Fruit fly (Drosophila melanogaster) whole organism, embryonic: ENCODE measurements around the gene CG4645.

Experiments
- Abd-B ChIP-seq: fragments of 200-800 bp; sonication (Bioruptor generic); optimal IDR thresholded peaks from 2 replicates; lab custom pipeline; 2018; ENCODE audit warnings: missing biosample characterization, mild to moderate bottlenecking, missing genetic modification characterization, moderate library complexity
- Asciz ChIP-seq: fragments of 200-800 bp; sonication (Bioruptor generic); optimal IDR thresholded peaks from 2 replicates; lab custom pipeline; 2017; ENCODE audit warnings: missing biosample characterization, mild to moderate bottlenecking, missing genetic modification characterization, missing genetic modification reagents
- B-H1 ChIP-seq: fragments of 200-800 bp; sonication (Bioruptor generic); IDR thresholded peaks from 3 replicates; pipeline ENCODE4 v1.3.6; 2022; ENCODE audit warnings: missing biosample characterization, missing genetic modification characterization
- Blimp-1 ChIP-seq: fragments of 200-800 bp; sonication (Bioruptor generic); optimal IDR thresholded peaks from 3 replicates; lab custom pipeline; 2018; ENCODE audit warnings: missing biosample characterization, missing genetic modification characterization, mild to moderate bottlenecking, moderate library complexity, missing genetic modification reagents
- CG10209 ChIP-seq: fragments of 200-800 bp; sonication (Bioruptor generic); optimal IDR thresholded peaks from 3 replicates; lab custom pipeline; 2017; ENCODE audit warnings: missing biosample characterization, mild to moderate bottlenecking, missing genetic modification characterization, missing genetic modification reagents
- CG10979 ChIP-seq: fragments of 200-800 bp; sonication (Bioruptor generic); optimal IDR thresholded peaks from 2 replicates; lab custom pipeline; 2018; ENCODE audit warnings: missing biosample characterization, mild to moderate bottlenecking, missing genetic modification characterization, moderate library complexity
- CG12659 ChIP-seq: fragments of 200-800 bp; sonication (Bioruptor generic); optimal IDR thresholded peaks from 3 replicates; lab custom pipeline; 2017; ENCODE audit warnings: mild to moderate bottlenecking, missing biosample characterization, missing genetic modification reagents, missing genetic modification characterization
- CG14441 ChIP-seq: fragments of 200-800 bp; sonication (Bioruptor generic); IDR thresholded peaks from 2 replicates; pipeline ENCODE4 v1.3.6; 2022; ENCODE audit warnings: missing biosample characterization, missing genetic modification characterization
- CG15514 ChIP-seq: fragments of 200-800 bp; sonication (Bioruptor generic); optimal IDR thresholded peaks from 3 replicates; lab custom pipeline; 2017; ENCODE audit warnings: missing biosample characterization, missing genetic modification characterization, mild to moderate bottlenecking, moderate library complexity, missing genetic modification reagents
- CG15696 ChIP-seq: fragments of 200-800 bp; sonication (Bioruptor generic); optimal IDR thresholded peaks from 2 replicates; lab custom pipeline; 2019; ENCODE audit warnings: missing biosample characterization, mild to moderate bottlenecking, missing genetic modification characterization, moderate library complexity
- CG17361 ChIP-seq: fragments of 200-800 bp; sonication (Bioruptor generic); IDR thresholded peaks from 3 replicates; pipeline ENCODE4 v1.3.6; 2022; ENCODE audit warnings: missing biosample characterization, missing genetic modification characterization
- CG1832 ChIP-seq: fragments of 200-800 bp; sonication (Bioruptor generic); optimal IDR thresholded peaks from 2 replicates; lab custom pipeline; 2017; ENCODE audit warnings: missing biosample characterization, mild to moderate bottlenecking, missing genetic modification characterization, inconsistent platforms
- CG2678 ChIP-seq: fragments of 200-800 bp; sonication (Bioruptor generic); optimal IDR thresholded peaks from 3 replicates; lab custom pipeline; 2019; ENCODE audit warnings: missing biosample characterization, mild to moderate bottlenecking, missing genetic modification characterization, moderate library complexity
- CG2889 ChIP-seq: fragments of 200-800 bp; sonication (Bioruptor generic); IDR thresholded peaks from 3 replicates; pipeline ENCODE4 v1.3.6; 2022; ENCODE audit warnings: missing biosample characterization, missing genetic modification characterization
- CG30403 ChIP-seq: fragments of 200-800 bp; sonication (Bioruptor generic); optimal IDR thresholded peaks from 3 replicates; lab custom pipeline; 2016; ENCODE audit warnings: missing biosample characterization, missing genetic modification characterization
- CG32532 ChIP-seq: fragments of 200-800 bp; sonication (Bioruptor generic); IDR thresholded peaks from 2 replicates; pipeline ENCODE4 v1.3.6; 2022; ENCODE audit warnings: missing biosample characterization, missing genetic modification characterization
- CG43689 ChIP-seq: fragments of 200-800 bp; sonication (Bioruptor generic); IDR thresholded peaks from 2 replicates; pipeline ENCODE4 v1.3.6; 2022; ENCODE audit warnings: missing biosample characterization, missing genetic modification characterization
- CG4424 ChIP-seq: fragments of 200-800 bp; sonication (Bioruptor generic); optimal IDR thresholded peaks from 3 replicates; lab custom pipeline; 2016; ENCODE audit warnings: missing biosample characterization, missing genetic modification characterization
- CG7556 ChIP-seq: fragments of 200-800 bp; sonication (Bioruptor generic); optimal IDR thresholded peaks from 2 replicates; lab custom pipeline; 2017; ENCODE audit warnings: missing biosample characterization, mild to moderate bottlenecking, missing genetic modification characterization
- CG7839 ChIP-seq: fragments of 200-800 bp; sonication (Bioruptor generic); optimal IDR thresholded peaks from 3 replicates; lab custom pipeline; 2018; ENCODE audit warnings: missing biosample characterization, mild to moderate bottlenecking, missing genetic modification characterization, moderate library complexity
- CG8944 ChIP-seq: fragments of 200-800 bp; sonication (Bioruptor generic); optimal IDR thresholded peaks from 3 replicates; lab custom pipeline; 2016; ENCODE audit warnings: missing biosample characterization, missing genetic modification characterization
- CTCF ChIP-seq: fragments of 200-800 bp; sonication (Bioruptor generic); optimal IDR thresholded peaks from 2 replicates; lab custom pipeline; 2017; ENCODE audit warnings: missing biosample characterization, mild to moderate bottlenecking, missing genetic modification characterization, moderate library complexity
- Doc2 ChIP-seq: fragments of 200-800 bp; sonication (Bioruptor generic); IDR thresholded peaks from 2 replicates; pipeline ENCODE4 v1.3.6; 2022; ENCODE audit warnings: missing biosample characterization, missing genetic modification characterization
- Dref ChIP-seq: fragments of 200-800 bp; sonication (Bioruptor generic); IDR thresholded peaks from 2 replicates; pipeline ENCODE4 v1.3.6; 2022; ENCODE audit warnings: missing biosample characterization, missing genetic modification characterization
- Drgx ChIP-seq: fragments of 200-800 bp; sonication (Bioruptor generic); IDR thresholded peaks from 2 replicates; pipeline ENCODE4 v1.3.6; 2022; ENCODE audit warnings: missing biosample characterization, missing genetic modification characterization
- Gsc ChIP-seq: fragments of 200-800 bp; sonication (Bioruptor generic); IDR thresholded peaks from 2 replicates; pipeline ENCODE4 v1.3.6; 2022; ENCODE audit warnings: missing biosample characterization, missing genetic modification characterization
- HLH4C ChIP-seq: fragments of 200-800 bp; sonication (Bioruptor generic); IDR thresholded peaks from 3 replicates; pipeline ENCODE4 v1.3.6; 2022; ENCODE audit warnings: missing biosample characterization, missing genetic modification characterization; ENCODE audit not compliant: partially characterized antibody
- Hand ChIP-seq: fragments of 200-800 bp; sonication (Bioruptor generic); optimal IDR thresholded peaks from 2 replicates; lab custom pipeline; 2017; ENCODE audit warnings: mild to moderate bottlenecking, missing biosample characterization, missing genetic modification reagents, missing genetic modification characterization
- Hr3 ChIP-seq: fragments of 200-800 bp; sonication (Bioruptor generic); optimal IDR thresholded peaks from 3 replicates; lab custom pipeline; 2016; ENCODE audit warnings: missing biosample characterization, missing genetic modification characterization
- Meics ChIP-seq: fragments of 200-800 bp; sonication (Bioruptor generic); optimal IDR thresholded peaks from 2 replicates; lab custom pipeline; 2017; ENCODE audit warnings: missing biosample characterization, mild to moderate bottlenecking, missing genetic modification characterization
- NFAT ChIP-seq: fragments of 200-800 bp; sonication (Bioruptor generic); IDR thresholded peaks from 2 replicates; pipeline ENCODE4 v1.3.6; 2022; ENCODE audit warnings: missing biosample characterization, missing genetic modification characterization
- Oli ChIP-seq: fragments of 200-800 bp; sonication (Bioruptor generic); optimal IDR thresholded peaks from 2 replicates; lab custom pipeline; 2018; ENCODE audit warnings: missing biosample characterization, mild to moderate bottlenecking, missing genetic modification characterization, moderate library complexity
- crol ChIP-seq: fragments of 200-800 bp; sonication (Bioruptor generic); IDR thresholded peaks from 2 replicates; pipeline ENCODE4 v1.3.6; 2022; ENCODE audit warnings: missing biosample characterization, missing genetic modification characterization
- dmrt99B ChIP-seq: fragments of 200-800 bp; sonication (Bioruptor generic); optimal IDR thresholded peaks from 2 replicates; lab custom pipeline; 2018; ENCODE audit warnings: missing biosample characterization, mild to moderate bottlenecking, missing genetic modification characterization, moderate library complexity
- eve ChIP-seq, 2 experiments: fragments of >200 bp; optimal IDR thresholded peaks; 2 replicates each; lab custom pipeline; 2017; ENCODE audit warnings: missing biosample characterization in 2 of 2, missing genetic modification characterization in 2 of 2
- eyg ChIP-seq: fragments of 200-800 bp; sonication (Bioruptor generic); optimal IDR thresholded peaks from 3 replicates; lab custom pipeline; 2016; ENCODE audit warnings: missing biosample characterization, missing genetic modification characterization
- gem ChIP-seq: fragments of 200-800 bp; sonication (Bioruptor generic); optimal IDR thresholded peaks from 2 replicates; lab custom pipeline; 2019; ENCODE audit warnings: missing biosample characterization, mild to moderate bottlenecking, missing genetic modification characterization, moderate library complexity
- hb ChIP-seq: fragments of 200-800 bp; sonication (Bioruptor generic); IDR thresholded peaks from 3 replicates; pipeline ENCODE4 v1.3.6; 2022; ENCODE audit warnings: missing biosample characterization, missing genetic modification characterization; ENCODE audit not compliant: partially characterized antibody
- hkb ChIP-seq, 2 experiments: fragments of 200-800 bp in 1 of 2; fragments of >200 bp in 1 of 2; sonication (Bioruptor generic) in 1 of 2; IDR thresholded peaks in 1 of 2; optimal IDR thresholded peaks in 1 of 2; 2 replicates each; pipeline versions ENCODE4 v1.3.6 to Lab custom; 2017 to 2022; ENCODE audit warnings: missing biosample characterization in 1 of 2, missing genetic modification characterization in 1 of 2
- nerfin-2 ChIP-seq: fragments of 200-800 bp; sonication (Bioruptor generic); IDR thresholded peaks from 2 replicates; pipeline ENCODE4 v1.3.6; 2022; ENCODE audit warnings: missing biosample characterization, missing genetic modification characterization; ENCODE audit not compliant: partially characterized antibody
- nom ChIP-seq: fragments of 200-800 bp; sonication (Bioruptor generic); optimal IDR thresholded peaks from 2 replicates; lab custom pipeline; 2017; ENCODE audit warnings: missing biosample characterization, missing genetic modification characterization, mild to moderate bottlenecking, moderate library complexity, missing genetic modification reagents
- onecut ChIP-seq: fragments of 200-800 bp; sonication (Bioruptor generic); IDR thresholded peaks from 2 replicates; pipeline ENCODE4 v1.3.6; 2022; ENCODE audit warnings: missing biosample characterization, missing genetic modification characterization
- otp ChIP-seq: fragments of 200-800 bp; sonication (Bioruptor generic); IDR thresholded peaks from 3 replicates; pipeline ENCODE4, ENCODE4 v1.3.6; 2022; ENCODE audit warnings: missing biosample characterization, missing genetic modification characterization
- phol ChIP-seq: fragments of 200-800 bp; sonication (Bioruptor generic); optimal IDR thresholded peaks from 3 replicates; lab custom pipeline; 2018; ENCODE audit warnings: missing biosample characterization, mild to moderate bottlenecking, missing genetic modification characterization, moderate library complexity
- row ChIP-seq: fragments of 200-800 bp; sonication (Bioruptor generic); IDR thresholded peaks from 3 replicates; pipeline ENCODE4 v1.3.6; 2022; ENCODE audit warnings: missing biosample characterization, missing genetic modification characterization
- so ChIP-seq: fragments of 200-800 bp; sonication (Bioruptor generic); IDR thresholded peaks from 3 replicates; pipeline ENCODE4 v1.3.6; 2022; ENCODE audit warnings: missing biosample characterization, missing genetic modification characterization
- usp ChIP-seq: fragments of >200 bp; optimal IDR thresholded peaks from 2 replicates; lab custom pipeline; 2017; ENCODE audit warnings: missing biosample characterization, missing genetic modification characterization
- vvl ChIP-seq: fragments of 200-800 bp; sonication (Bioruptor generic); IDR thresholded peaks from 2 replicates; pipeline ENCODE4 v1.3.6; 2022; ENCODE audit warnings: missing biosample characterization, missing genetic modification characterization

The CG4645 gene

DNA sequence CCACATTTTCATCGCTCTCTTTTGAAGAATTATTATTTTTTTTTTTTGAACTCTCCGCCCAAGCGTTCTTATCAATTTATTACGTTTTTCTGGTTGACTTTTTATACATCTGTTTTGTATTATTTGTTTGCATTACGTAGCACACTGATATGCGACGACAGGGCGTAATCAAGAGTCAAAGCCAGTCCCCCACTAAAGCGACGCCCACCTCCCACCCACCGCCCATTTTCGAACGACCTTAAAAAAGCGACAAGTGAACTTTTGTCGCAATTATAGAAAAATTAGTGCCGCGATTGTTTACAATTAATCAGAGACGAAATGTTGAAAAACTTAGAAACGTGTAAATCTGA is 19.0 kb upstream of the CG4645 start (continued):
- TF ChIP-seq Drgx (peak; percentile 10; the same call in 1 of the 2 replicates), B-H1 (GFP tag; lab: Robert Waterston, UW) (no peak), crol (0 out of 2 replicates have a peak, but pooled peaks have one; percentile 13), CTCF (GFP tag; lab: Kevin White, UChicago) (no peak), onecut (GFP tag; lab: Robert Waterston, UW) (no peak), CG14441 (GFP tag; lab: Robert Waterston, UW) (no peak), HLH4C (no peak), Dref (GFP tag; lab: Robert Waterston, UW) (no peak), CG2889 (GFP tag; lab: Robert Waterston, UW) (no peak), Doc2 (no peak)

DNA sequence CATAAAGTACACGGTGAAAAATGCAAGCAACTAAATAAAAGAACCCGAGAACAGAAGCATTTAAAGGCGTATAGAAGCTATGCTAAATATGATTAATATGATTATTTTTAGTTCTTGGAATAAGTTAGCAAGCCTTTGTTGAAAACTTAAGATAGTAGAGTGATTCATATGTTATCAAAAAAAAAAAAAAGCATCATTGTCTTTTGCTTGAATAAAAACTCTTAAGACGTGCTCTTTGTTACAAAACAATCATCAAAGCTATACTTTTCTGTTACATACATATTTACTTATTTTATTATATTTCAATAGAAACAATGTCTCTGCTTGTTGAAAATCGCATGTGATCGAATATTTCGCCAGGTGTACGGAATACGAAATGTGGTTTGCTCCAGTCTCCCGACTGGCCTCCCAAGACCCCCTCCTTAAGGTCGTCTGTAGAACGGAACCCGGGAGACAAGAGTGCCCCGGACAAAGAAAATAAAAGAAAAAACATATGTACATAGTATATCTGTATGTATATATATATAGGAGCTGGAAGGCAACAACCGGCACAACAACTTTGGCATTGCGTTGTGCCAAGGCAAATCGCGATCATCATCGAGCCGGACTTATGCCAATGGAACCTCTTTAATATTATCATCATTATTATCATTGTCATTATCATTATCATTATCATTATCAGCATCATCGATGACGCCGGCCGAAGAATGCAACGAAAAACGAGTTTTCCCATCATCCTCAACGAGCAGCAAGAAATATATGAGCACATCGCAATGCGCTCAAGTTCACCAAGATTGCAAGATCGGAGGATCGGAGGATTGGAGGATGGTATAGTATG is 18.2 kb upstream of the CG4645 start:
- peak; percentile 0 for TF ChIP-seq Hr3
- peak; percentile 29 for TF ChIP-seq CG7839
- no peak for TF ChIP-seq CG15696 (tag; lab: Kevin White, UChicago)
- peak; percentile 31; the same call in 1 of the 3 replicates for TF ChIP-seq row (GFP tag; lab: Robert Waterston, UW)
- TF ChIP-seq CG30403: peak; percentile 22
- TF ChIP-seq nerfin-2: no peak
- no peak for TF ChIP-seq NFAT (GFP tag; lab: Robert Waterston, UW)
- no peak for TF ChIP-seq Asciz (GFP tag; lab: Kevin White, UChicago)
- peak; percentile 35 for TF ChIP-seq CG2678 (tag; lab: Kevin White, UChicago)
- TF ChIP-seq CG1832 (GFP tag; lab: Kevin White, UChicago): no peak
- TF ChIP-seq CG43689 (GFP tag; lab: Robert Waterston, UW): no peak
- peak; percentile 36 for TF ChIP-seq gem (tag; lab: Kevin White, UChicago)
- TF ChIP-seq CG12659 (GFP tag; lab: Kevin White, UChicago): no peak
- TF ChIP-seq nom: peak; percentile 22
- no peak for TF ChIP-seq Hand (GFP tag; lab: Kevin White, UChicago)
- peak; percentile 32 for TF ChIP-seq Oli (tag; lab: Kevin White, UChicago)
- TF ChIP-seq so (GFP tag; lab: Robert Waterston, UW): no peak
- peak; percentile 36 for TF ChIP-seq phol (tag; lab: Kevin White, UChicago)
- TF ChIP-seq otp: no peak
- no peak for TF ChIP-seq CG4424 (GFP tag; lab: Kevin White, UChicago)
- TF ChIP-seq Blimp-1 (GFP tag; lab: Kevin White, UChicago): peak; percentile 11
- no peak for TF ChIP-seq usp (GFP tag; lab: Kevin White, UChicago)
- TF ChIP-seq dmrt99B (tag; lab: Kevin White, UChicago): peak; percentile 38
- TF ChIP-seq CG15514 (GFP tag; lab: Kevin White, UChicago): no peak
- no peak for TF ChIP-seq hkb (optimal IDR thresholded peaks at IDR 0.05; lab: Kevin White, UChicago)
- TF ChIP-seq hkb (GFP tag; IDR thresholded peaks at IDR 0.05; lab: Robert Waterston, UW): no peak
- no peak for TF ChIP-seq CG8944 (GFP tag; lab: Kevin White, UChicago)
- TF ChIP-seq CG7556: peak; percentile 15
- TF ChIP-seq eve (GFP tag; optimal IDR thresholded peaks at IDR 0.05; lab: Kevin White, UChicago): peak in 1 of 2 experiments; percentile 3
- TF ChIP-seq Abd-B (GFP tag; lab: Kevin White, UChicago): peak; percentile 10
- peak; percentile 39; the same call in 1 of the 3 replicates for TF ChIP-seq CG17361 (GFP tag; lab: Robert Waterston, UW)
- TF ChIP-seq vvl (GFP tag; lab: Robert Waterston, UW): peak; percentile 13; the same call in 1 of the 2 replicates
- no peak for TF ChIP-seq hb
- no peak for TF ChIP-seq eyg
- TF ChIP-seq CG10209 (GFP tag; lab: Kevin White, UChicago): peak; percentile 17
- TF ChIP-seq CG10979: peak; percentile 22
- TF ChIP-seq Meics: peak; percentile 10
- no peak for TF ChIP-seq Gsc (GFP tag; lab: Robert Waterston, UW)
- no peak for TF ChIP-seq CG32532 (GFP tag; lab: Robert Waterston, UW)
